Worm (Caenorhabditis elegans) whole organism, young adult: ENCODE measurements around the gene tcc-1.
"Not testable (repeated sequence)": the region's sequence is repeated elsewhere in the genome, so short reads cannot be mapped to it uniquely, and the experiment has no call there.

ENCODE experiments used
- D2030.7 ChIP-seq: fragments of 200-800 bp; sonication (Bioruptor generic); IDR thresholded peaks from 2 replicates; pipeline ENCODE4 v1.3.6; 2022; ENCODE audit warnings: missing genetic modification reagents, missing genetic modification characterization, missing compliant biosample characterization
- F33H1.4 ChIP-seq: fragments of 200-800 bp; sonication (Bioruptor generic); IDR thresholded peaks from 2 replicates; pipeline ENCODE4 v1.3.6; 2022; ENCODE audit warnings: missing genetic modification reagents, missing genetic modification characterization, missing compliant biosample characterization
- K11D2.4 ChIP-seq: fragments of 200-800 bp; sonication (Bioruptor generic); IDR thresholded peaks from 2 replicates; pipeline ENCODE4 v1.3.6; 2022; ENCODE audit warnings: missing genetic modification reagents, missing genetic modification characterization, missing compliant biosample characterization
- aptf-3 ChIP-seq: fragments of 200-800 bp; sonication (Bioruptor generic); IDR thresholded peaks from 2 replicates; pipeline ENCODE4 v1.3.6; 2022; ENCODE audit warnings: missing genetic modification characterization, missing compliant biosample characterization
- attf-5 ChIP-seq: fragments of 200-800 bp; sonication (Bioruptor generic); optimal IDR thresholded peaks from 2 replicates; lab custom pipeline; 2018; ENCODE audit warnings: mild to moderate bottlenecking, missing genetic modification characterization, missing compliant biosample characterization
- attf-6 ChIP-seq: fragments of 200-800 bp; sonication (Bioruptor generic); IDR thresholded peaks from 2 replicates; pipeline ENCODE4 v1.3.6; 2022; ENCODE audit warnings: missing genetic modification reagents, missing genetic modification characterization, missing compliant biosample characterization
- bed-2 ChIP-seq: fragments of 200-800 bp; sonication (Bioruptor generic); IDR thresholded peaks from 2 replicates; pipeline ENCODE4 v1.3.6; 2022; ENCODE audit warnings: missing genetic modification reagents, missing genetic modification characterization, missing compliant biosample characterization
- cebp-1 ChIP-seq, 2 experiments: fragments of 200-800 bp in 1 of 2; sonication (Bioruptor generic) in 1 of 2; sonication (generic microtip) in 1 of 2; IDR thresholded peaks in 1 of 2; optimal IDR thresholded peaks in 1 of 2; 2 replicates each; pipeline versions ENCODE4 v1.3.6 to Lab custom; 2017 to 2022; ENCODE audit warnings: missing compliant biosample characterization in 2 of 2, missing genetic modification characterization in 2 of 2, mild to moderate bottlenecking in 1 of 2, missing genetic modification reagents in 1 of 2, moderate library complexity in 1 of 2
- cebp-2 ChIP-seq: fragments of 200-800 bp; sonication (Bioruptor generic); IDR thresholded peaks from 2 replicates; pipeline ENCODE4 v1.3.6; 2022; ENCODE audit warnings: missing genetic modification characterization, missing compliant biosample characterization
- ceh-100 ChIP-seq: fragments of 200-800 bp; sonication (Bioruptor generic); IDR thresholded peaks from 2 replicates; pipeline ENCODE4 v1.3.6; 2022; ENCODE audit warnings: missing genetic modification reagents, missing genetic modification characterization, missing compliant biosample characterization
- chd-7 ChIP-seq: sonication (generic microtip); optimal IDR thresholded peaks from 2 replicates; lab custom pipeline; 2016; ENCODE audit warnings: mild to moderate bottlenecking, missing genetic modification characterization, moderate library complexity, missing compliant biosample characterization
- gei-17 ChIP-seq: fragments of 200-800 bp; sonication (Bioruptor generic); optimal IDR thresholded peaks from 2 replicates; lab custom pipeline; 2018; ENCODE audit warnings: mild to moderate bottlenecking, missing genetic modification characterization, missing compliant biosample characterization
- him-1 ChIP-seq: sonication (generic microtip); optimal IDR thresholded peaks from 2 replicates; lab custom pipeline; 2016; ENCODE audit warnings: missing genotype, missing genetic modification reagents, missing genetic modification characterization, missing compliant biosample characterization
- hmg-1.2 ChIP-seq: fragments of 200-800 bp; sonication (Bioruptor generic); IDR thresholded peaks from 2 replicates; pipeline ENCODE4 v1.3.6; 2022; ENCODE audit warnings: missing genetic modification reagents, missing genetic modification characterization, missing compliant biosample characterization
- hrde-1 ChIP-seq: sonication (generic microtip); optimal IDR thresholded peaks from 2 replicates; lab custom pipeline; 2016; ENCODE audit warnings: missing genetic modification characterization, mild to moderate bottlenecking, missing compliant biosample characterization, moderate library complexity, missing genotype, missing genetic modification reagents, borderline replicate concordance
- lag-1 ChIP-seq: fragments of 200-800 bp; sonication (Bioruptor generic); IDR thresholded peaks from 2 replicates; pipeline ENCODE4 v1.3.6; 2022; ENCODE audit warnings: missing genetic modification reagents, missing genetic modification characterization, missing compliant biosample characterization
- lin-35 ChIP-seq, 3 experiments: fragments of 150-350 bp in 2 of 3; sonication (generic microtip) in 1 of 3; optimal IDR thresholded peaks; 2 replicates each; lab custom pipeline; 2014 to 2018; ENCODE audit warnings: missing biosample characterization in 3 of 3, missing genetic modification characterization in 3 of 3, missing genetic modification reagents in 3 of 3
- lin-54 ChIP-seq: fragments of 200-800 bp; sonication (Bioruptor generic); optimal IDR thresholded peaks from 2 replicates; lab custom pipeline; 2018; ENCODE audit warnings: mild to moderate bottlenecking, missing genetic modification characterization, missing compliant biosample characterization
- lsl-1 ChIP-seq: fragments of 200-800 bp; sonication (Bioruptor generic); optimal IDR thresholded peaks from 2 replicates; lab custom pipeline; 2018; ENCODE audit warnings: mild to moderate bottlenecking, missing genetic modification characterization, moderate library complexity, missing compliant biosample characterization
- madf-6 ChIP-seq: fragments of 200-800 bp; sonication (Bioruptor generic); IDR thresholded peaks from 2 replicates; pipeline ENCODE4 v1.3.6; 2022; ENCODE audit warnings: missing genetic modification reagents, missing genetic modification characterization, missing compliant biosample characterization
- madf-8 ChIP-seq: fragments of 200-800 bp; sonication (Bioruptor generic); conservative IDR thresholded peaks from 2 replicates; pipeline ENCODE4 v1.3.6; 2022; ENCODE audit warnings: missing genetic modification reagents, missing genetic modification characterization, missing compliant biosample characterization
- mcd-1 ChIP-seq: fragments of 200-800 bp; sonication (Bioruptor generic); IDR thresholded peaks from 2 replicates; pipeline ENCODE4 v1.3.6; 2022; ENCODE audit warnings: missing genetic modification reagents, missing genetic modification characterization, missing compliant biosample characterization
- mes-4 ChIP-seq: sonication (generic microtip); optimal IDR thresholded peaks from 2 replicates; lab custom pipeline; 2016; ENCODE audit warnings: missing genotype, missing genetic modification characterization, missing compliant biosample characterization
- nfya-1 ChIP-seq: sonication (generic microtip); optimal IDR thresholded peaks from 2 replicates; lab custom pipeline; 2017; ENCODE audit warnings: antibody characterized with exemption, missing compliant biosample characterization, missing genetic modification characterization, borderline replicate concordance; ENCODE audit not compliant: insufficient read depth
- nfyb-1 ChIP-seq: fragments of 200-800 bp; sonication (Bioruptor generic); IDR thresholded peaks from 2 replicates; pipeline ENCODE4 v1.3.6; 2022; ENCODE audit warnings: missing genetic modification reagents, missing genetic modification characterization, missing compliant biosample characterization
- sea-2 ChIP-seq: fragments of 200-800 bp; sonication (Bioruptor generic); IDR thresholded peaks from 2 replicates; pipeline ENCODE4 v1.3.6; 2022; ENCODE audit warnings: missing genetic modification characterization, missing compliant biosample characterization
- snpc-3.4 ChIP-seq: sonication (generic microtip); optimal IDR thresholded peaks from 2 replicates; lab custom pipeline; 2017; ENCODE audit warnings: missing genetic modification characterization, mild to moderate bottlenecking, missing compliant biosample characterization, antibody characterized with exemption, moderate library complexity, missing genotype, missing genetic modification reagents
- snpc-4 ChIP-seq, 5 experiments: fragments of 150-350 bp in 1 of 5; sonication (generic microtip) in 4 of 5; optimal IDR thresholded peaks; 2 replicates each; lab custom pipeline; 2014 to 2018; ENCODE audit warnings: missing genetic modification characterization in 5 of 5, missing biosample characterization in 3 of 5, antibody characterized with exemption in 2 of 5, mild to moderate bottlenecking in 2 of 5, missing compliant biosample characterization in 2 of 5, missing genotype in 2 of 5, moderate library complexity in 2 of 5, missing genetic modification reagents in 1 of 5
- tlf-1 ChIP-seq: fragments of 200-800 bp; sonication (Bioruptor generic); optimal IDR thresholded peaks from 2 replicates; lab custom pipeline; 2018; ENCODE audit warnings: mild to moderate bottlenecking, missing genetic modification characterization, missing compliant biosample characterization
- xnd-1 ChIP-seq: sonication (generic microtip); optimal IDR thresholded peaks from 2 replicates; lab custom pipeline; 2016; ENCODE audit warnings: missing genotype, missing genetic modification reagents, missing genetic modification characterization, missing compliant biosample characterization
- ztf-28 ChIP-seq: fragments of 200-800 bp; sonication (Bioruptor generic); IDR thresholded peaks from 2 replicates; pipeline ENCODE4 v1.3.6; 2022; ENCODE audit warnings: missing genetic modification reagents, missing genetic modification characterization, missing compliant biosample characterization

The tcc-1 gene

DNA sequence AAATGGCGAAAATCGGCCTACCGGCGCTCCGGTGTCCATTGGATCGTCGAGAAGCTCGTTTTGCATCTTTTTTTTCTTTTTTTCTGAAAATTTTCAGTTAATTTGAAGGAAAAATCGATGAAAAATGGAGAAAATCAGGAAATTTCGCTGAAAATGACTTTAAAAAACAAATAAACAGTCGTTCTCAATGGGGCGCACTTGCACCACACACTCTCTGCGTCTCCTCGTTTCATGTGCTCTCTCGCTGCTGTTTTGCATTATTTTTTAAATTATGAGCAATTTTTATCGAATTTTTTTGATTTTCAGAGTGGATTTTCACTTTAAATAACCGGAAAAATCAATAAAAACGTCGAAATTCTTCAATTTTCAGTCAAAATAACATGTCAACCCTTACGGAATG lies 14.8 kb upstream of the tcc-1 start, which contains the start of gene csn-1:
Gene csn-1 (minus strand): TSS at position 83 of the 400 bp plus-strand sequence.
- TF ChIP-seq nfya-1, result no peak
- no peak for TF ChIP-seq sea-2 (GFP tag; lab: Robert Waterston, UW)
- TF ChIP-seq tlf-1, result no peak
- no peak for TF ChIP-seq ceh-100
- TF ChIP-seq him-1 (tag; lab: Kevin White, UChicago), result no peak
- no peak for TF ChIP-seq snpc-4 (GFP tag; optimal IDR thresholded peaks at IDR 0.05; lab: Kevin White, UChicago)
- TF ChIP-seq snpc-4 (tag; optimal IDR thresholded peaks at IDR 0.05; lab: Kevin White, UChicago), result peak in 1 of 4 experiments; percentile 34
- peak; percentile 45; the same call in 1 of the 2 replicates for TF ChIP-seq madf-6 (GFP tag; lab: Robert Waterston, UW)
- TF ChIP-seq snpc-3.4 (tag; lab: Kevin White, UChicago), result peak; percentile 39
- no peak for TF ChIP-seq hrde-1 (tag; lab: Kevin White, UChicago)
- TF ChIP-seq lin-35 (GFP tag; optimal IDR thresholded peaks at IDR 0.05; lab: Kevin White, UChicago), result no peak
- no peak for TF ChIP-seq cebp-2 (GFP tag; lab: Robert Waterston, UW)
- TF ChIP-seq lin-54 (GFP tag; lab: Kevin White, UChicago), result peak; percentile 28
- no peak for TF ChIP-seq nfyb-1 (GFP tag; lab: Robert Waterston, UW)
- TF ChIP-seq mcd-1 (GFP tag; lab: Robert Waterston, UW), result peak; percentile 92
- 0 out of 2 replicates have a peak, but pooled peaks have one; percentile 20 for TF ChIP-seq attf-6 (GFP tag; lab: Robert Waterston, UW)
- TF ChIP-seq lag-1, result no peak
- TF ChIP-seq mes-4 (tag; lab: Kevin White, UChicago), result no peak
- no peak for TF ChIP-seq K11D2.4 (GFP tag; lab: Robert Waterston, UW)
- no peak for TF ChIP-seq bed-2 (GFP tag; lab: Robert Waterston, UW)
- TF ChIP-seq hmg-1.2 (GFP tag; lab: Robert Waterston, UW), result peak; percentile 94

DNA sequence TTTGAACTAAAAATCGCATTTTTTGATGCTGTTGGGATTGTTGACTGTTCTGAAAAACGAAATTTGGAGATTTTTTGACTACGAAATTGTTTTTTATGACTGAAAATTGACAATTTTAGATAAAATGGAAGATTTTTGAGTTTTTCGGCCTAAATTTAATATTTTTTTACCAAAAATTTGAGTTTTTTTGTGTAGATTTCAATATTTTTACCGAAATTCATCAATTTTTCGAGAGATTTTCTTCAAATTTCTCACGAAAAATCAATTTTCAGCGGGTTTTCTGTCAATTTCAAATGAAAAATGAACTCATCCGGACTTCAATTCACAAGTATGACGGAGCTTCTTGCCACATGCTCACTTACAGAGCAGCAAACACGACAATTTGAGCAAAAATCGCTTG lies 9.5 kb upstream of the tcc-1 start, which contains the start of gene Y59A8A.8:
Gene Y59A8A.8 (plus strand): TSS at position 301 of the 400 bp plus-strand sequence.
- not testable (repeated sequence) for TF ChIP-seq attf-5 (GFP tag; lab: Kevin White, UChicago); madf-6 (GFP tag; lab: Robert Waterston, UW); ztf-28 (GFP tag; lab: Robert Waterston, UW)

DNA sequence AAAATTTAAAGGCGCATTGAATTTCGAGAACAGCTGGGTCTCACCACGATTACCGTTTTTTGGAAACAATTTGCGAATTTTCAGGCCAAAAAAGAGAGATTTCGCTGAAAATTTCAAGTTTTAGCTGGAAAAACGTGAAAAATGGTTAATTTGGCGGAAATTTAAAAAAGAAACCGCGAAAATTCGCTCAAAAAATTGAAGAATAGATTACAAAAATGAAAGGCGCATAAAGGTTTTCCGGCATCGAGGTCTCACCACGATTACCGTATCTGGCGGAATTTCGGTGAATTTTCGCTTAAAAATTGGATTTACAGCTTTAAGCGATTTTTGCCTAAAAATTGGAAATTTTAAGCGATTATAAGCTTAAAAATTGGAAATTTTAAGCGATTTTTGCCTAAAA lies 3.7 kb upstream of the tcc-1 start:
- peak; percentile 67 for TF ChIP-seq madf-8
- TF ChIP-seq gei-17, result no peak
- no peak for TF ChIP-seq hrde-1 (tag; lab: Kevin White, UChicago)
- peak; percentile 19 for TF ChIP-seq lin-54 (GFP tag; lab: Kevin White, UChicago)
- no peak for TF ChIP-seq aptf-3 (GFP tag; lab: Robert Waterston, UW)
- no peak for TF ChIP-seq chd-7
- peak; percentile 91 for TF ChIP-seq F33H1.4
- TF ChIP-seq xnd-1 (tag; lab: Kevin White, UChicago), result peak; percentile 78
- peak; percentile 19; the same call in 1 of the 2 replicates for TF ChIP-seq mcd-1 (GFP tag; lab: Robert Waterston, UW)
- TF ChIP-seq snpc-4 (GFP tag; optimal IDR thresholded peaks at IDR 0.05; lab: Kevin White, UChicago), result no peak
- peak in 1 of 4 experiments; percentile 4 for TF ChIP-seq snpc-4 (tag; optimal IDR thresholded peaks at IDR 0.05; lab: Kevin White, UChicago)
- TF ChIP-seq D2030.7 (GFP tag; lab: Robert Waterston, UW), result peak; percentile 21; the same call in 1 of the 2 replicates
- TF ChIP-seq madf-6 (GFP tag; lab: Robert Waterston, UW), result peak; percentile 72
- TF ChIP-seq cebp-1 (GFP tag; IDR thresholded peaks at IDR 0.05; lab: Robert Waterston, UW), result no peak
- no peak for TF ChIP-seq cebp-1 (tag; optimal IDR thresholded peaks at IDR 0.05; lab: Kevin White, UChicago)
- TF ChIP-seq lsl-1 (GFP tag; lab: Kevin White, UChicago), result peak; percentile 93
